Fruit fly (Drosophila melanogaster) whole organism, prepupa: ENCODE results near the gene CG12661.
A peak's percentile ranks its signal among the peaks of the same experiment; 100 is the strongest.

Experiments used
- CG11902 ChIP-seq: fragments of 200-800 bp; sonication (Bioruptor generic); optimal IDR thresholded peaks from 3 replicates; lab custom pipeline; 2016; ENCODE audit warnings: missing biosample characterization, missing genetic modification characterization
- CG6163 ChIP-seq: fragments of 200-800 bp; sonication (Bioruptor generic); IDR thresholded peaks from 3 replicates; pipeline ENCODE4 v1.3.6; 2022; ENCODE audit warnings: missing biosample characterization, missing genetic modification characterization
- CG6808 ChIP-seq: fragments of 200-800 bp; sonication (Bioruptor generic); optimal IDR thresholded peaks from 3 replicates; lab custom pipeline; 2017; ENCODE audit warnings: missing biosample characterization, missing genetic modification characterization, mild to moderate bottlenecking, moderate library complexity, missing genetic modification reagents
- Sox15 ChIP-seq: fragments of 200-800 bp; sonication (Bioruptor generic); optimal IDR thresholded peaks from 3 replicates; lab custom pipeline; 2016; ENCODE audit warnings: missing biosample characterization, missing genetic modification characterization
- acj6 ChIP-seq: fragments of 200-800 bp; sonication (Bioruptor generic); optimal IDR thresholded peaks from 3 replicates; lab custom pipeline; 2016; ENCODE audit warnings: missing biosample characterization, missing genetic modification characterization
- dsx ChIP-seq: fragments of 200-800 bp; optimal IDR thresholded peaks from 3 replicates; lab custom pipeline; 2019; ENCODE audit warnings: missing biosample characterization, mild to moderate bottlenecking, missing genetic modification characterization, moderate library complexity; ENCODE audit not compliant: poor library complexity, severe bottlenecking
- esn ChIP-seq: fragments of 200-800 bp; sonication (Bioruptor generic); optimal IDR thresholded peaks from 2 replicates; lab custom pipeline; 2016; ENCODE audit warnings: missing biosample characterization, mild to moderate bottlenecking, missing genetic modification characterization, moderate library complexity
- spab ChIP-seq: fragments of 200-800 bp; sonication (Bioruptor generic); optimal IDR thresholded peaks from 2 replicates; lab custom pipeline; 2017; ENCODE audit warnings: missing biosample characterization, mild to moderate bottlenecking, missing genetic modification characterization, missing genetic modification reagents
- ss ChIP-seq, 2 experiments: fragments of 200-800 bp; sonication (Bioruptor generic); optimal IDR thresholded peaks; 2 replicates in 1 of 2; 3 replicates in 1 of 2; lab custom pipeline; 2017 to 2018; ENCODE audit warnings: mild to moderate bottlenecking in 2 of 2, missing biosample characterization in 2 of 2, missing genetic modification characterization in 2 of 2, moderate library complexity in 1 of 2
- topi ChIP-seq: fragments of 200-800 bp; sonication (Bioruptor generic); optimal IDR thresholded peaks from 3 replicates; lab custom pipeline; 2016; ENCODE audit warnings: missing biosample characterization, missing genetic modification characterization

CG12661 gene

DNA sequence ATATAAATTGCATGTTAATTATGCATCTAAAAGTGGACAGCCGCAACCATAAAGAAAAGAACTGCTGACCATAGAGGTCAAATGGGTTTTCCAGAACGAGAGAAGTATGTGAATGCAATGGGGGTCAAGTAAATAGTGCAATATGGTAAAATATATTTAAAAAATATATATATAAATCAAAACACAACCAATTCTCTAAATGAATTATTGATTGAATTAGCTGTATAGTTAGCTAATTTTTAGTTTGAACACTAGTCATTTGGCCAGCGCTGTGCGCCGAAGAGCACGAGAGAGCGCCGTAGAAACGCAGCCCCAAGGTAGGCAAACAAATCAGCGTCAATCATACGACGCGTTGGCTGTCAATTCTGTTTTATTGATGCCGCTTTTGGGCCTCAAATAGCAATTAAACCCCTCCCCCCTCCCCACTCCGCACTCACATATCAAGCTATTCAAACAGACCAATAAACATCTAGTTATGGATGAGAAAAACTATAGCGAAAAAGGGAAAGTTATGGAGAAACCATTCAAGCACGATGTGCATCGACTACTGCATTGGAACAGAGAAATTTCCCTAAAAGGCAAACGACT lies 44.4 kb downstream of the CG12661 start (continued):
- peak; percentile 19 for TF ChIP-seq spab
- TF ChIP-seq topi, result peak; percentile 8
- no peak for TF ChIP-seq CG11902
- peak; percentile 85 for TF ChIP-seq CG6163 (GFP tag; lab: Robert Waterston, UW)
- no peak for TF ChIP-seq Sox15 (GFP tag; lab: Kevin White, UChicago)
- peak; percentile 30 for TF ChIP-seq esn (GFP tag; lab: Kevin White, UChicago)
- peak; percentile 47 for TF ChIP-seq acj6 (GFP tag; lab: Kevin White, UChicago)
- TF ChIP-seq dsx (GFP tag; lab: Kevin White, UChicago), result peak; percentile 21
- peak in 1 of 2 experiments; percentile 0 for TF ChIP-seq ss (GFP tag; optimal IDR thresholded peaks at IDR 0.05; lab: Kevin White, UChicago)
- TF ChIP-seq CG6808, result no peak
